Worm (Caenorhabditis elegans): ENCODE results near the gene C27A2.12.

DNA sequence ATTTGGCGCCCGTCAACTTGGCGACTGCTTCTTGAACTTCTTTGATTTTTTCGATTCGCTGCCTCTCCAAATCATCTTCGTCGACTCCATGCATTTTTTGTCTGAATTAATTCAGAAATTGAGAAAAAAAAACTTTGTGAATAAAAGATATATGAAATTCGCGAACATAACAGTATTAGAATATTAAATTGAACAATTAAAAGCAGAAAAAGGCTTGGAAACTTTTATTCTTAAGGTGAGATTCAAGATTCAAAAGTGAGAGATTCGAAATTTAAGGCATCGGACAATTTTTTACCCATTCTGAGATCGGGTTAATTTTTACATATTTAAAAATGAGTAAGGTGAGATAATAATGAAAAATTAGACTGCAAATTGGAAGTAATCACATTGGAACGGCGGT is 24.0 kb downstream of the C27A2.12 start, which contains the start of gene F33G12.3:
- TF ChIP-seq snpc-4 (tag; optimal IDR thresholded peaks at IDR 0.05) (no peak), mep-1 (tag; optimal IDR thresholded peaks at IDR 0.05) (no peak), elt-3 (tag; optimal IDR thresholded peaks at IDR 0.05) (no peak), nhr-76 (tag; optimal IDR thresholded peaks at IDR 0.05) (no peak), nhr-2 (tag; optimal IDR thresholded peaks at IDR 0.05) (no peak), nhr-12 (tag; optimal IDR thresholded peaks at IDR 0.05) (no peak), sptf-1 (tag; optimal IDR thresholded peaks at IDR 0.05) (no peak), unc-62 (GFP tag; optimal IDR thresholded peaks at IDR 0.05) (no peak)
